Worm (Caenorhabditis elegans): ENCODE results near the gene pmp-3.

DNA sequence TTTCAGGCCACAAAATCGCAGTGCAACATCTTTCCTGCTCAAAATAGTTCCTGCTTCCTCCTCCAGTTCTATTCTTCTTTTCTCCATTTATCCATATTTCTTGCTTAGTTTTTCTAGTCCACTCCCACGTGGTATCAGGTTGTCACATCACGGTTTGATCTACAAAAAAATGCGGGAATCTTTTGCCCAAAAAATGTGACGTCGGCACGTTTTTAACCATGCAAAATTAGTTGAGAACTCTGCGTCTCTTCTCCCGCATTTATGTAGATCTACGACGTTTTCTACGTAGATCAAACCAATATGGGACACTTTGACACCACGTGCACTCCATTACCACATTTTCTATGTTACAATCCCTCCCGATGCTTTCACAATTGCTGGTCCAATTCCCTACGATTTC, 4.5 kb upstream of the pmp-3 start:
- TF ChIP-seq dve-1 (tag; optimal IDR thresholded peaks at IDR 0.05) (no peak), nfya-1 (tag; optimal IDR thresholded peaks at IDR 0.05) (no peak), dmd-4 (tag; optimal IDR thresholded peaks at IDR 0.05; ENCODE audit: borderline replicate concordance) (no peak), ceh-2 (tag; optimal IDR thresholded peaks at IDR 0.05) (no peak), madf-2 (tag; optimal IDR thresholded peaks at IDR 0.05) (no peak), ceh-18 (tag; optimal IDR thresholded peaks at IDR 0.05) (no peak)

All from whole organism, late embryonic.